Fruit fly (Drosophila melanogaster) whole organism, embryonic: Measurements from ENCODE around the gene tth.
A peak's percentile ranks its signal among the peaks of the same experiment; 100 is the strongest.

Source experiments
- Blimp-1 ChIP-seq: fragments of 200-800 bp; sonication (Bioruptor generic); optimal IDR thresholded peaks from 3 replicates; lab custom pipeline; 2018; ENCODE audit warnings: missing biosample characterization, missing genetic modification characterization, mild to moderate bottlenecking, moderate library complexity, missing genetic modification reagents
- CG11456 ChIP-seq: fragments of 200-800 bp; sonication (Bioruptor generic); IDR thresholded peaks from 3 replicates; pipeline ENCODE4 v1.3.6; 2022; ENCODE audit warnings: missing biosample characterization, missing genetic modification characterization
- CG12299 ChIP-seq: fragments of 200-800 bp; sonication (Bioruptor generic); optimal IDR thresholded peaks from 2 replicates; lab custom pipeline; 2018; ENCODE audit warnings: missing biosample characterization, mild to moderate bottlenecking, missing genetic modification characterization
- CG15601 ChIP-seq: fragments of 200-800 bp; sonication (Bioruptor generic); optimal IDR thresholded peaks from 3 replicates; lab custom pipeline; 2019; ENCODE audit warnings: missing biosample characterization, mild to moderate bottlenecking, missing genetic modification characterization, moderate library complexity
- CG15696 ChIP-seq: fragments of 200-800 bp; sonication (Bioruptor generic); optimal IDR thresholded peaks from 2 replicates; lab custom pipeline; 2019; ENCODE audit warnings: missing biosample characterization, mild to moderate bottlenecking, missing genetic modification characterization, moderate library complexity
- CG17385 ChIP-seq: fragments of 200-800 bp; sonication (Bioruptor generic); optimal IDR thresholded peaks from 3 replicates; lab custom pipeline; 2018; ENCODE audit warnings: missing biosample characterization, mild to moderate bottlenecking, missing genetic modification characterization
- CG2199 ChIP-seq: fragments of 200-800 bp; sonication (Bioruptor generic); IDR thresholded peaks from 3 replicates; pipeline ENCODE4 v1.3.6; 2022; ENCODE audit warnings: missing biosample characterization, missing genetic modification characterization
- CG2678 ChIP-seq: fragments of 200-800 bp; sonication (Bioruptor generic); optimal IDR thresholded peaks from 3 replicates; lab custom pipeline; 2019; ENCODE audit warnings: missing biosample characterization, mild to moderate bottlenecking, missing genetic modification characterization, moderate library complexity
- CG3163 ChIP-seq: fragments of 200-800 bp; sonication (Bioruptor generic); optimal IDR thresholded peaks from 3 replicates; lab custom pipeline; 2016; ENCODE audit warnings: missing biosample characterization, missing genetic modification characterization
- CG34376 ChIP-seq: fragments of 200-800 bp; sonication (Bioruptor generic); optimal IDR thresholded peaks from 2 replicates; lab custom pipeline; 2018; ENCODE audit warnings: missing biosample characterization, mild to moderate bottlenecking, missing genetic modification characterization
- CG4282 ChIP-seq: fragments of 200-800 bp; sonication (Bioruptor generic); optimal IDR thresholded peaks from 2 replicates; lab custom pipeline; 2016; ENCODE audit warnings: missing biosample characterization, missing genetic modification characterization
- CG4707 ChIP-seq: fragments of 200-800 bp; sonication (Bioruptor generic); optimal IDR thresholded peaks from 2 replicates; lab custom pipeline; 2018; ENCODE audit warnings: missing biosample characterization, mild to moderate bottlenecking, missing genetic modification characterization, moderate library complexity
- CG4730 ChIP-seq: fragments of 200-800 bp; sonication (Bioruptor generic); IDR thresholded peaks from 2 replicates; pipeline ENCODE4 v1.3.6; 2022; ENCODE audit warnings: missing biosample characterization, missing genetic modification characterization
- CG6854 ChIP-seq: fragments of 200-800 bp; sonication (Bioruptor generic); optimal IDR thresholded peaks from 3 replicates; lab custom pipeline; 2017; ENCODE audit warnings: missing biosample characterization, mild to moderate bottlenecking, missing genetic modification characterization
- CG7372 ChIP-seq: fragments of 200-800 bp; sonication (Bioruptor generic); IDR thresholded peaks from 2 replicates; pipeline ENCODE4 v1.3.6; 2022; ENCODE audit warnings: missing biosample characterization, missing genetic modification characterization
- CG8388 ChIP-seq: fragments of 200-800 bp; sonication (Bioruptor generic); optimal IDR thresholded peaks from 2 replicates; lab custom pipeline; 2019; ENCODE audit warnings: missing biosample characterization, mild to moderate bottlenecking, missing genetic modification characterization, moderate library complexity
- Dp ChIP-seq: fragments of 200-800 bp; sonication (Bioruptor generic); optimal IDR thresholded peaks from 2 replicates; lab custom pipeline; 2018; ENCODE audit warnings: missing biosample characterization, mild to moderate bottlenecking, missing genetic modification characterization, moderate library complexity
- Elba2 ChIP-seq: fragments of 200-800 bp; sonication (Bioruptor generic); optimal IDR thresholded peaks from 3 replicates; lab custom pipeline; 2016; ENCODE audit warnings: missing biosample characterization, missing genetic modification characterization
- Hmr ChIP-seq: fragments of 200-800 bp; sonication (Bioruptor generic); optimal IDR thresholded peaks from 3 replicates; lab custom pipeline; 2017; ENCODE audit warnings: mild to moderate bottlenecking, missing biosample characterization, missing genetic modification reagents, missing genetic modification characterization
- Hr39 ChIP-seq: fragments of >200 bp; optimal IDR thresholded peaks from 2 replicates; lab custom pipeline; 2017
- Med ChIP-seq: fragments of 200-800 bp; sonication (Bioruptor generic); peaks from one replicate; lab custom pipeline; 2016; ENCODE audit warnings: missing biosample characterization, missing genetic modification characterization, mild to moderate bottlenecking, inconsistent platforms, moderate library complexity
- Nf-YC ChIP-seq: fragments of 200-800 bp; optimal IDR thresholded peaks from 3 replicates; lab custom pipeline; 2019; ENCODE audit warnings: missing biosample characterization, mild to moderate bottlenecking, missing genetic modification characterization, moderate library complexity
- Opbp ChIP-seq: fragments of 200-800 bp; sonication (Bioruptor generic); IDR thresholded peaks from 3 replicates; pipeline ENCODE4 v1.3.6; 2022; ENCODE audit warnings: missing biosample characterization, missing genetic modification characterization; ENCODE audit not compliant: partially characterized antibody
- Optix ChIP-seq: fragments of 200-800 bp; sonication (Bioruptor generic); IDR thresholded peaks from 3 replicates; pipeline ENCODE4 v1.3.6; 2022; ENCODE audit warnings: missing biosample characterization, missing genetic modification characterization
- Pdp1 ChIP-seq, 2 experiments: fragments of 200-800 bp; sonication (Bioruptor generic); optimal IDR thresholded peaks; 3 replicates each; lab custom pipeline; 2016; ENCODE audit warnings: missing biosample characterization in 2 of 2, missing genetic modification characterization in 2 of 2, mild to moderate bottlenecking in 1 of 2, moderate library complexity in 1 of 2
- Sox102F ChIP-seq: fragments of 200-800 bp; sonication (Bioruptor generic); optimal IDR thresholded peaks from 2 replicates; lab custom pipeline; 2018; ENCODE audit warnings: missing biosample characterization, mild to moderate bottlenecking, missing genetic modification characterization, moderate library complexity
- Tbp ChIP-seq: fragments of >200 bp; optimal IDR thresholded peaks from 2 replicates; lab custom pipeline; 2018; ENCODE audit warnings: missing biosample characterization, missing genetic modification characterization
- YL-1 ChIP-seq: fragments of 200-800 bp; sonication (Bioruptor generic); optimal IDR thresholded peaks from 3 replicates; lab custom pipeline; 2017; ENCODE audit warnings: missing biosample characterization, mild to moderate bottlenecking, missing genetic modification characterization
- btn ChIP-seq: fragments of 200-800 bp; sonication (Bioruptor generic); optimal IDR thresholded peaks from 2 replicates; lab custom pipeline; 2016; ENCODE audit warnings: missing biosample characterization, missing genetic modification characterization
- en ChIP-seq: fragments of 200-800 bp; sonication (Bioruptor generic); optimal IDR thresholded peaks from 2 replicates; lab custom pipeline; 2016; ENCODE audit warnings: missing biosample characterization, missing genetic modification characterization
- exex ChIP-seq: fragments of 200-800 bp; sonication (Bioruptor generic); optimal IDR thresholded peaks from 4 replicates; lab custom pipeline; 2018; ENCODE audit warnings: missing biosample characterization, mild to moderate bottlenecking, missing genetic modification characterization, moderate library complexity
- gem ChIP-seq: fragments of 200-800 bp; sonication (Bioruptor generic); optimal IDR thresholded peaks from 2 replicates; lab custom pipeline; 2019; ENCODE audit warnings: missing biosample characterization, mild to moderate bottlenecking, missing genetic modification characterization, moderate library complexity
- hth ChIP-seq: fragments of >200 bp; optimal IDR thresholded peaks from 2 replicates; lab custom pipeline; 2017; ENCODE audit warnings: inconsistent platforms
- insv ChIP-seq, 2 experiments: fragments of 200-800 bp; sonication (Bioruptor generic); optimal IDR thresholded peaks; 3 replicates each; lab custom pipeline; 2016 to 2018; ENCODE audit warnings: missing biosample characterization in 2 of 2, missing genetic modification characterization in 2 of 2
- kay ChIP-seq: fragments of 200-800 bp; sonication (Bioruptor generic); optimal IDR thresholded peaks from 2 replicates; lab custom pipeline; 2016; ENCODE audit warnings: missing biosample characterization, missing genetic modification characterization
- lov ChIP-seq, 2 experiments: fragments of 200-800 bp in 1 of 2; fragments of >200 bp in 1 of 2; sonication (Bioruptor generic) in 1 of 2; IDR thresholded peaks in 1 of 2; optimal IDR thresholded peaks in 1 of 2; 2 replicates in 1 of 2; 3 replicates in 1 of 2; pipeline versions ENCODE4 v1.3.6 to Lab custom; 2017 to 2022; ENCODE audit warnings: missing biosample characterization in 1 of 2, missing genetic modification characterization in 1 of 2
- nom ChIP-seq: fragments of 200-800 bp; sonication (Bioruptor generic); optimal IDR thresholded peaks from 2 replicates; lab custom pipeline; 2017; ENCODE audit warnings: missing biosample characterization, missing genetic modification characterization, mild to moderate bottlenecking, moderate library complexity, missing genetic modification reagents
- pho ChIP-seq: fragments of 200-800 bp; sonication (Bioruptor generic); optimal IDR thresholded peaks from 2 replicates; lab custom pipeline; 2016; ENCODE audit warnings: missing biosample characterization, missing genetic modification characterization
- phol ChIP-seq: fragments of 200-800 bp; sonication (Bioruptor generic); optimal IDR thresholded peaks from 3 replicates; lab custom pipeline; 2018; ENCODE audit warnings: missing biosample characterization, mild to moderate bottlenecking, missing genetic modification characterization, moderate library complexity
- pros ChIP-seq: fragments of 200-800 bp; sonication (Bioruptor generic); optimal IDR thresholded peaks from 3 replicates; lab custom pipeline; 2019; ENCODE audit warnings: missing biosample characterization, mild to moderate bottlenecking, missing genetic modification characterization, moderate library complexity
- pzg ChIP-seq: fragments of 200-800 bp; sonication (Bioruptor generic); optimal IDR thresholded peaks from 3 replicates; lab custom pipeline; 2018; ENCODE audit warnings: missing biosample characterization, mild to moderate bottlenecking, missing genetic modification characterization, moderate library complexity
- repo ChIP-seq: fragments of 200-800 bp; sonication (Bioruptor generic); optimal IDR thresholded peaks from 2 replicates; lab custom pipeline; 2016; ENCODE audit warnings: missing biosample characterization, missing genetic modification characterization
- salm ChIP-seq: fragments of 200-800 bp; sonication (Bioruptor generic); optimal IDR thresholded peaks from 2 replicates; lab custom pipeline; 2018; ENCODE audit warnings: missing biosample characterization, mild to moderate bottlenecking, missing genetic modification characterization
- shn ChIP-seq: fragments of 200-800 bp; sonication (Bioruptor generic); optimal IDR thresholded peaks from 3 replicates; lab custom pipeline; 2016; ENCODE audit warnings: missing biosample characterization, missing genetic modification characterization
- sisA ChIP-seq: fragments of 200-800 bp; sonication (Bioruptor generic); IDR thresholded peaks from 2 replicates; pipeline ENCODE4 v1.3.6; 2022; ENCODE audit warnings: missing biosample characterization, missing genetic modification characterization
- sqz ChIP-seq: fragments of 200-800 bp; sonication (Bioruptor generic); optimal IDR thresholded peaks from 3 replicates; lab custom pipeline; 2018; ENCODE audit warnings: missing biosample characterization, mild to moderate bottlenecking, missing genetic modification characterization
- ssp ChIP-seq: fragments of 200-800 bp; sonication (Bioruptor generic); IDR thresholded peaks from 2 replicates; pipeline ENCODE4 v1.3.6; 2022; ENCODE audit warnings: missing biosample characterization, missing genetic modification characterization
- stwl ChIP-seq: fragments of 200-800 bp; sonication (Bioruptor generic); optimal IDR thresholded peaks from 3 replicates; lab custom pipeline; 2018; ENCODE audit warnings: missing biosample characterization, mild to moderate bottlenecking, missing genetic modification characterization, moderate library complexity
- tin ChIP-seq: fragments of 200-800 bp; sonication (Bioruptor generic); optimal IDR thresholded peaks from 3 replicates; lab custom pipeline; 2016; ENCODE audit warnings: missing biosample characterization, missing genetic modification characterization

The tth gene

dm6 chrX:13624334-13625079 lies 8.1 kb upstream of the tth start, which contains the start of the genes CG2691 and NFAT (continued):
- TF ChIP-seq CG2199 (GFP tag; lab: Robert Waterston, UW) (no peak; the same call in 2 of the 3 replicates), CG4730 (GFP tag; lab: Robert Waterston, UW) (no peak), stwl (peak; percentile 46), Optix (GFP tag; lab: Robert Waterston, UW) (no peak), Hmr (GFP tag; lab: Kevin White, UChicago) (peak; percentile 7), repo (GFP tag; lab: Kevin White, UChicago) (no peak), Med (GFP tag; lab: Kevin White, UChicago) (peak; percentile 73), gem (tag; lab: Kevin White, UChicago) (no peak), CG4707 (GFP tag; lab: Kevin White, UChicago) (no peak), salm (no peak), Blimp-1 (GFP tag; lab: Kevin White, UChicago) (no peak), Nf-YC (tag; lab: Kevin White, UChicago) (peak; percentile 33), pros (GFP tag; lab: Kevin White, UChicago) (no peak), pzg (GFP tag; lab: Kevin White, UChicago) (peak; percentile 87), en (GFP tag; lab: Kevin White, UChicago) (no peak), Opbp (GFP tag; lab: Robert Waterston, UW) (0 out of 3 replicates have a peak, but pooled peaks have one; percentile 28), hth (lab: Kevin White, UChicago) (no peak), CG11456 (no peak), CG6854 (GFP tag; lab: Kevin White, UChicago) (peak; percentile 40), exex (tag; lab: Kevin White, UChicago) (peak; percentile 1), YL-1 (peak; percentile 44), Hr39 (lab: Kevin White, UChicago) (no peak), Dp (peak; percentile 61), tin (GFP tag; lab: Kevin White, UChicago) (no peak), Elba2 (GFP tag; lab: Kevin White, UChicago) (no peak), sqz (GFP tag; lab: Kevin White, UChicago) (peak; percentile 80), CG4282 (GFP tag; lab: Kevin White, UChicago) (no peak), CG12299 (tag; lab: Kevin White, UChicago) (no peak), lov (optimal IDR thresholded peaks at IDR 0.05; lab: Kevin White, UChicago) (no peak), lov (GFP tag; IDR thresholded peaks at IDR 0.05; lab: Robert Waterston, UW) (no peak), CG7372 (GFP tag; lab: Robert Waterston, UW) (no peak), Sox102F (GFP tag; lab: Kevin White, UChicago) (no peak), CG17385 (GFP tag; lab: Kevin White, UChicago) (no peak), CG2678 (tag; lab: Kevin White, UChicago) (no peak), insv (GFP tag; optimal IDR thresholded peaks at IDR 0.05; lab: Kevin White, UChicago) (peak in 1 of 2 experiments; percentile 27), sisA (GFP tag; lab: Robert Waterston, UW) (no peak), Tbp (no peak), nom (peak; percentile 29), CG3163 (GFP tag; lab: Kevin White, UChicago) (peak; percentile 40), kay (GFP tag; lab: Kevin White, UChicago) (no peak), Pdp1 (GFP tag; optimal IDR thresholded peaks at IDR 0.05; lab: Kevin White, UChicago) (peak in 1 of 2 experiments; percentile 56), CG15601 (tag; lab: Kevin White, UChicago) (no peak), pho (GFP tag; lab: Kevin White, UChicago) (no peak), CG15696 (tag; lab: Kevin White, UChicago) (no peak), CG34376 (GFP tag; lab: Kevin White, UChicago) (peak; percentile 23), phol (peak; percentile 41), CG8388 (GFP tag; lab: Kevin White, UChicago) (no peak), shn (no peak), btn (GFP tag; lab: Kevin White, UChicago) (no peak), ssp (no peak)
